Worm (Caenorhabditis elegans) whole organism, L1 larva: ENCODE results near the gene slcr-46.2.

ENCODE experiments used
- C04F5.9 ChIP-seq: sonication (generic microtip); optimal IDR thresholded peaks from 2 replicates; lab custom pipeline; 2016; ENCODE audit warnings: missing genetic modification characterization, missing compliant biosample characterization
- C34B4.2 ChIP-seq: sonication (generic microtip); optimal IDR thresholded peaks from 2 replicates; lab custom pipeline; 2017; ENCODE audit warnings: mild to moderate bottlenecking, missing genetic modification characterization, missing compliant biosample characterization
- alr-1 ChIP-seq: fragments of 200-800 bp; sonication (Bioruptor generic); optimal IDR thresholded peaks from 2 replicates; lab custom pipeline; 2018; ENCODE audit warnings: borderline replicate concordance, mild to moderate bottlenecking, missing genetic modification characterization, missing compliant biosample characterization
- blmp-1 ChIP-seq: fragments of 150-350 bp; optimal IDR thresholded peaks from 2 replicates; lab custom pipeline; 2014; ENCODE audit warnings: missing biosample characterization, missing genetic modification characterization
- ceh-8 ChIP-seq: fragments of 200-800 bp; sonication (Bioruptor generic); optimal IDR thresholded peaks from 2 replicates; lab custom pipeline; 2018; ENCODE audit warnings: mild to moderate bottlenecking, missing genetic modification characterization, moderate library complexity, missing compliant biosample characterization
- ceh-88 ChIP-seq: fragments of 200-800 bp; sonication (Bioruptor generic); IDR thresholded peaks from 2 replicates; pipeline ENCODE4 v1.3.6; 2022; ENCODE audit warnings: missing genetic modification characterization, missing compliant biosample characterization
- ceh-90 ChIP-seq: sonication (generic microtip); optimal IDR thresholded peaks from 2 replicates; lab custom pipeline; 2016; ENCODE audit warnings: missing genetic modification characterization, missing compliant biosample characterization
- ces-1 ChIP-seq: fragments of 150-350 bp; optimal IDR thresholded peaks from 2 replicates; lab custom pipeline; 2014; ENCODE audit warnings: missing biosample characterization, missing genetic modification reagents, missing genetic modification characterization
- dpl-1 ChIP-seq, 3 experiments: fragments of 150-350 bp in 2 of 3; sonication (generic microtip) in 1 of 3; optimal IDR thresholded peaks; 2 replicates each; lab custom pipeline; 2014 to 2017; ENCODE audit warnings: missing biosample characterization in 3 of 3, missing genetic modification characterization in 3 of 3, missing genetic modification reagents in 3 of 3
- efl-1 ChIP-seq, 4 experiments: fragments of 150-350 bp; optimal IDR thresholded peaks in 3 of 4; peaks in 1 of 4; 1 replicate in 1 of 4; 2 replicates in 3 of 4; lab custom pipeline; 2014; ENCODE audit warnings: missing biosample characterization in 2 of 4, missing genetic modification characterization in 2 of 4, missing genetic modification reagents in 2 of 4
- efl-3 ChIP-seq: fragments of 200-800 bp; sonication (Bioruptor generic); optimal IDR thresholded peaks from 2 replicates; lab custom pipeline; 2018; ENCODE audit warnings: mild to moderate bottlenecking, missing genetic modification characterization, missing compliant biosample characterization
- elt-3 ChIP-seq, 6 experiments: fragments of 150-350 bp in 1 of 6; sonication (generic microtip); optimal IDR thresholded peaks; 2 replicates each; lab custom pipeline; 2017 to 2018; ENCODE audit warnings: missing biosample characterization in 6 of 6, missing genetic modification characterization in 6 of 6, inconsistent platforms in 1 of 6
- fkh-8 ChIP-seq: sonication (generic microtip); optimal IDR thresholded peaks from 2 replicates; lab custom pipeline; 2016; ENCODE audit warnings: mild to moderate bottlenecking, missing genetic modification characterization, missing compliant biosample characterization
- grh-1 ChIP-seq: fragments of 200-800 bp; sonication (Bioruptor generic); IDR thresholded peaks from 2 replicates; pipeline ENCODE4 v1.3.6; 2022; ENCODE audit warnings: missing genetic modification reagents, missing genetic modification characterization, missing compliant biosample characterization
- irx-1 ChIP-seq: sonication (generic microtip); optimal IDR thresholded peaks from 2 replicates; lab custom pipeline; 2016; ENCODE audit warnings: missing genetic modification characterization, missing compliant biosample characterization
- isw-1 ChIP-seq: fragments of 200-800 bp; sonication (Bioruptor generic); IDR thresholded peaks from 2 replicates; pipeline ENCODE4 v1.3.6; 2022; ENCODE audit warnings: missing genetic modification characterization, missing compliant biosample characterization
- jun-1 ChIP-seq: fragments of 150-350 bp; optimal IDR thresholded peaks from 2 replicates; lab custom pipeline; 2014; ENCODE audit warnings: missing biosample characterization, missing genetic modification reagents, missing genetic modification characterization
- lin-13 ChIP-seq: fragments of 150-350 bp; optimal IDR thresholded peaks from 2 replicates; lab custom pipeline; 2014; ENCODE audit warnings: missing biosample characterization, missing genetic modification reagents, missing genetic modification characterization
- lin-14 ChIP-seq: fragments of 200-800 bp; sonication (Bioruptor generic); optimal IDR thresholded peaks from 2 replicates; lab custom pipeline; 2018; ENCODE audit warnings: mild to moderate bottlenecking, missing genetic modification characterization, moderate library complexity, missing compliant biosample characterization
- lin-15B ChIP-seq: fragments of 150-350 bp; sonication (generic microtip); optimal IDR thresholded peaks from 3 replicates; lab custom pipeline; 2014; ENCODE audit warnings: missing biosample characterization, missing genetic modification characterization
- lin-35 ChIP-seq, 2 experiments: fragments of 150-350 bp; optimal IDR thresholded peaks; 2 replicates each; lab custom pipeline; 2014; ENCODE audit warnings: missing biosample characterization in 2 of 2, missing genetic modification characterization in 2 of 2, missing genetic modification reagents in 2 of 2
- lin-39 ChIP-seq: fragments of 150-350 bp; optimal IDR thresholded peaks from 2 replicates; lab custom pipeline; 2014; ENCODE audit warnings: missing biosample characterization, missing genetic modification reagents, missing genetic modification characterization
- lir-3 ChIP-seq: sonication (generic microtip); optimal IDR thresholded peaks from 2 replicates; lab custom pipeline; 2016; ENCODE audit warnings: mild to moderate bottlenecking, missing genetic modification characterization, moderate library complexity, missing compliant biosample characterization; ENCODE audit not compliant: poor library complexity
- lsy-2 ChIP-seq, 2 experiments: fragments of 150-350 bp; optimal IDR thresholded peaks; 2 replicates each; lab custom pipeline; 2014; ENCODE audit warnings: missing biosample characterization in 2 of 2, missing genetic modification characterization in 2 of 2
- mab-9 ChIP-seq: fragments of 200-800 bp; sonication (Bioruptor generic); IDR thresholded peaks from 2 replicates; pipeline ENCODE4 v1.3.6; 2022; ENCODE audit warnings: missing genetic modification reagents, missing genetic modification characterization, missing compliant biosample characterization
- mef-2 ChIP-seq: fragments of 150-350 bp; optimal IDR thresholded peaks from 2 replicates; lab custom pipeline; 2014; ENCODE audit warnings: missing biosample characterization, missing genetic modification characterization
- nhr-11 ChIP-seq: fragments of 150-350 bp; optimal IDR thresholded peaks from 2 replicates; lab custom pipeline; 2014; ENCODE audit warnings: missing biosample characterization, missing genetic modification characterization
- nhr-19 ChIP-seq: fragments of 200-800 bp; sonication (Bioruptor generic); conservative IDR thresholded peaks from 2 replicates; pipeline ENCODE4 v1.3.6; 2022; ENCODE audit warnings: missing genetic modification characterization, missing compliant biosample characterization
- nhr-20 ChIP-seq: sonication (generic microtip); optimal IDR thresholded peaks from 2 replicates; lab custom pipeline; 2016; ENCODE audit warnings: mild to moderate bottlenecking, missing genetic modification characterization, missing compliant biosample characterization
- nhr-28 ChIP-seq: fragments of 150-350 bp; optimal IDR thresholded peaks from 2 replicates; lab custom pipeline; 2014; ENCODE audit warnings: missing biosample characterization, missing genetic modification characterization
- nhr-71 ChIP-seq: sonication (generic microtip); optimal IDR thresholded peaks from 2 replicates; lab custom pipeline; 2016; ENCODE audit warnings: mild to moderate bottlenecking, missing genetic modification characterization, moderate library complexity, missing compliant biosample characterization
- nhr-84 ChIP-seq: sonication (generic microtip); optimal IDR thresholded peaks from 2 replicates; lab custom pipeline; 2017; ENCODE audit warnings: missing biosample characterization, missing genetic modification characterization
- nhr-85 ChIP-seq: sonication (generic microtip); peaks from one replicate; lab custom pipeline; 2016; ENCODE audit warnings: missing genetic modification characterization, inconsistent platforms, missing compliant biosample characterization
- nhr-90 ChIP-seq: sonication (generic microtip); optimal IDR thresholded peaks from 2 replicates; lab custom pipeline; 2016; ENCODE audit warnings: mild to moderate bottlenecking, missing genetic modification characterization, missing compliant biosample characterization; ENCODE audit not compliant: poor library complexity
- pqm-1 ChIP-seq: sonication (generic microtip); optimal IDR thresholded peaks from 3 replicates; lab custom pipeline; 2017; ENCODE audit warnings: missing biosample characterization, missing genetic modification characterization
- rnt-1 ChIP-seq: sonication (generic microtip); optimal IDR thresholded peaks from 2 replicates; lab custom pipeline; 2016; ENCODE audit warnings: mild to moderate bottlenecking, missing genetic modification characterization, moderate library complexity, missing compliant biosample characterization
- snu-23 ChIP-seq: sonication (generic microtip); optimal IDR thresholded peaks from 2 replicates; lab custom pipeline; 2016; ENCODE audit warnings: missing genetic modification characterization, missing compliant biosample characterization
- sup-37 ChIP-seq: fragments of 200-800 bp; sonication (Bioruptor generic); optimal IDR thresholded peaks from 2 replicates; lab custom pipeline; 2018; ENCODE audit warnings: mild to moderate bottlenecking, missing genetic modification characterization, missing compliant biosample characterization
- swsn-7 ChIP-seq: sonication (generic microtip); optimal IDR thresholded peaks from 2 replicates; lab custom pipeline; 2016; ENCODE audit warnings: missing genetic modification characterization, missing compliant biosample characterization
- unc-130 ChIP-seq: fragments of 150-350 bp; optimal IDR thresholded peaks from 2 replicates; lab custom pipeline; 2017; ENCODE audit warnings: missing biosample characterization, missing genetic modification characterization, inconsistent platforms
- unc-30 ChIP-seq: sonication (generic microtip); optimal IDR thresholded peaks from 2 replicates; lab custom pipeline; 2017; ENCODE audit warnings: missing biosample characterization, missing genetic modification characterization
- unc-86 ChIP-seq: sonication (generic microtip); optimal IDR thresholded peaks from 2 replicates; lab custom pipeline; 2016; ENCODE audit warnings: missing genetic modification characterization, missing compliant biosample characterization
- unc-98 ChIP-seq: fragments of 200-800 bp; sonication (Bioruptor generic); IDR thresholded peaks from 2 replicates; pipeline ENCODE4 v1.3.6; 2022; ENCODE audit warnings: missing genetic modification characterization, missing compliant biosample characterization
- xbp-1 ChIP-seq: sonication (generic microtip); optimal IDR thresholded peaks from 2 replicates; lab custom pipeline; 2016; ENCODE audit warnings: missing genetic modification characterization, missing compliant biosample characterization
- zip-4 ChIP-seq: fragments of 200-800 bp; sonication (Bioruptor generic); optimal IDR thresholded peaks from 2 replicates; lab custom pipeline; 2018; ENCODE audit warnings: mild to moderate bottlenecking, missing genetic modification characterization, moderate library complexity, missing compliant biosample characterization
- ztf-4 ChIP-seq: fragments of 150-350 bp; optimal IDR thresholded peaks from 2 replicates; lab custom pipeline; 2014; ENCODE audit warnings: missing biosample characterization, missing genetic modification characterization

Gene slcr-46.2

ce11 chrV:19431036-19431435, 41.1 kb upstream of the slcr-46.2 start, which contains the start of gene srw-85:
Gene srw-85, minus strand, starts transcription at chrV:19431136.
- TF ChIP-seq mab-9 (GFP tag; lab: Robert Waterston, UW) (no peak), nhr-90 (tag; lab: Kevin White, UChicago) (no peak), lin-14 (GFP tag; lab: Kevin White, UChicago) (no peak), ceh-8 (no peak), nhr-28 (tag; lab: Kevin White, UChicago) (no peak), isw-1 (GFP tag; lab: Robert Waterston, UW) (no peak), blmp-1 (tag; lab: Kevin White, UChicago) (no peak), efl-1 (optimal IDR thresholded peaks at IDR 0.05; lab: Kevin White, UChicago) (no peak), efl-1 (GFP tag; optimal IDR thresholded peaks at IDR 0.05 in 1 of 2; lab: Kevin White, UChicago) (no peak), nhr-85 (tag; lab: Kevin White, UChicago) (no peak), irx-1 (tag; lab: Kevin White, UChicago) (no peak), lin-13 (GFP tag; lab: Kevin White, UChicago) (no peak), C34B4.2 (no peak), lin-15B (tag; lab: Kevin White, UChicago) (no peak), pqm-1 (tag; lab: Kevin White, UChicago) (no peak), swsn-7 (tag; lab: Kevin White, UChicago) (no peak), sup-37 (GFP tag; lab: Kevin White, UChicago) (no peak), fkh-8 (no peak), efl-3 (GFP tag; lab: Kevin White, UChicago) (no peak), nhr-84 (tag; lab: Kevin White, UChicago) (no peak)

DNA sequence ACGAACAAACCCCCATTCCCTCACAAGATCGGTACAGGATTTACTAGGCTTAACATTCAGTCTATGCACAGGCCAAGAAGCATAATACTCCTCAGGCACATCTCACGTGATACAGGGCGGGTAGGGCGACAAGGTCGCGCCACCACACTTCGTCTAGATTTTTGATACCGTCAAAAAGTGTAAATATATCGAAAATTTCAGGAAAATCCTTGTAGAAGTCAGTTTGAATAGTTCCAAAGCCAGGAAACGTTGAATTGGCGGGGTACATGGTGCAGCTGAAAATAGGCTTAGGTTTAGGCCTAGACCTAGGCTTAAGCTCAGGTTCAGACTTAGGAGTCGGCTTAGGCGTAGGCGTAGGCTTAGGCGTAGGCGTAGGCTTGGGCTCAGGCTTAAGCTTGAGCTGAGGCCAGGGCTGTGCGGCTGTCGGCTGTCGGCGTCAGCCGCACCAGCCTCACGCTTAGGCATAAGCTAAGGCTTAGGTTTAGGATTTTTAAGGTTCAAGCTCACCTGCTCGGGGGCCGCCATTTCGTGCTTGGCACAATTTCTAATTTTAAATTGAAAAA, 40.5 kb upstream of the slcr-46.2 start:
- TF ChIP-seq nhr-19 (GFP tag; lab: Robert Waterston, UW): 0 out of 2 replicates have a peak, but pooled peaks have one; percentile 6
- TF ChIP-seq ztf-4 (tag; lab: Kevin White, UChicago): no peak

- TF ChIP-seq snu-23 (GFP tag; lab: Kevin White, UChicago) (peak; percentile 21), nhr-19 (GFP tag; lab: Robert Waterston, UW) (peak; percentile 29; the same call in 1 of the 2 replicates), ztf-4 (tag; lab: Kevin White, UChicago) (no peak), dpl-1 (GFP tag; optimal IDR thresholded peaks at IDR 0.05; lab: Kevin White, UChicago) (no peak), unc-130 (tag; lab: Kevin White, UChicago) (no peak), nhr-85 (tag; lab: Kevin White, UChicago) (peak; percentile 95), zip-4 (GFP tag; lab: Kevin White, UChicago) (peak; percentile 19), grh-1 (GFP tag; lab: Robert Waterston, UW) (peak; percentile 45; the same call in 1 of the 2 replicates), nhr-20 (tag; lab: Kevin White, UChicago) (peak; percentile 61), lin-35 (GFP tag; optimal IDR thresholded peaks at IDR 0.05; lab: Kevin White, UChicago) (no peak), lin-14 (GFP tag; lab: Kevin White, UChicago) (peak; percentile 73), lsy-2 (tag; optimal IDR thresholded peaks at IDR 0.05; lab: Kevin White, UChicago) (peak; percentile 13 to 15), irx-1 (tag; lab: Kevin White, UChicago) (no peak), rnt-1 (tag; lab: Kevin White, UChicago) (peak; percentile 38), nhr-71 (peak; percentile 36)
Measured at ce11 chrV:19429605-19430004, 39.7 kb upstream of the slcr-46.2 start.

ce11 chrV:19428936-19429335, 39.0 kb upstream of the slcr-46.2 start:
- TF ChIP-seq nhr-11 (tag; lab: Kevin White, UChicago) (no peak), C04F5.9 (tag; lab: Kevin White, UChicago) (no peak), lin-39 (tag; lab: Kevin White, UChicago) (no peak), ceh-90 (tag; lab: Kevin White, UChicago) (no peak), lir-3 (no peak), unc-30 (tag; lab: Kevin White, UChicago) (no peak), ceh-88 (no peak), ces-1 (GFP tag; lab: Kevin White, UChicago) (no peak), mef-2 (tag; lab: Kevin White, UChicago) (no peak), mab-9 (GFP tag; lab: Robert Waterston, UW) (no peak), elt-3 (tag; optimal IDR thresholded peaks at IDR 0.05; lab: Kevin White, UChicago) (no peak), unc-98 (GFP tag; lab: Robert Waterston, UW) (no peak), unc-86 (tag; lab: Kevin White, UChicago) (no peak), nhr-90 (tag; lab: Kevin White, UChicago) (peak; percentile 28), xbp-1 (no peak), alr-1 (no peak), jun-1 (no peak), C34B4.2 (no peak)
